Fruit fly (Drosophila melanogaster): ENCODE data around the gene Targ2.

The Targ2 gene

DNA sequence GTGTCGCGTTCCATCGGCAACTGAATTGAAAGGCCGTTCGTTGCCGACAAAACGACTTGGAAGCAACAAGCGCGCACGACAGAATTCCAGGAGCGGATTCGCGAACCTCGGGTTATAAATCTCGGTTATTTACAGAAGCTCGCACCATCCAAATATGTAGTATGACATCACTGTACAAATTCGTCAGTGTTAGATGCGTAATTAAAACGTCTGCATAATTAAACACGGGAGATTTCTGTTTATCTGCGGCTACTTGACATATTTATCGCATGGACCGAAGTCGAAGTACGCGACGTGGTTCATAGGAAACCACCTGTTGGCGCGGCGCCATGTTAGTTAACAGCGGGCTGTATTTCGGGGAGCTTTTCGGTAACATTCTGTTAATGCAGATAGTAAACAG is 31.1 kb downstream of the Targ2 start, which contains the start of gene Ac78C (continued):
- no peak for TF ChIP-seq tai (GFP tag; optimal IDR thresholded peaks at IDR 0.05)

Data from whole organism, wandering third instar larva.